Worm (Caenorhabditis elegans) whole organism, late embryonic: ENCODE data around the gene clec-28.

ENCODE experiments used
- C38D4.7 ChIP-seq: fragments of 200-800 bp; sonication (Bioruptor generic); optimal IDR thresholded peaks from 2 replicates; lab custom pipeline; 2018; ENCODE audit warnings: mild to moderate bottlenecking, missing genetic modification characterization, moderate library complexity, missing compliant biosample characterization
- K02D7.2 ChIP-seq: sonication (generic microtip); optimal IDR thresholded peaks from 2 replicates; lab custom pipeline; 2017; ENCODE audit warnings: mild to moderate bottlenecking, missing genetic modification characterization, missing compliant biosample characterization
- Y22D7AL.16 ChIP-seq: sonication (generic microtip); optimal IDR thresholded peaks from 2 replicates; lab custom pipeline; 2016; ENCODE audit warnings: missing genetic modification characterization, missing compliant biosample characterization
- ama-1 ChIP-seq: fragments of 150-350 bp; optimal IDR thresholded peaks from 2 replicates; lab custom pipeline; 2014
- ceh-14 ChIP-seq: sonication (generic microtip); optimal IDR thresholded peaks from 2 replicates; lab custom pipeline; 2016; ENCODE audit warnings: missing genotype, missing genetic modification characterization, missing compliant biosample characterization
- ceh-19 ChIP-seq: fragments of 200-800 bp; sonication (Bioruptor generic); optimal IDR thresholded peaks from 2 replicates; lab custom pipeline; 2018; ENCODE audit warnings: mild to moderate bottlenecking, missing genetic modification characterization, missing compliant biosample characterization
- ceh-2 ChIP-seq: sonication (generic microtip); optimal IDR thresholded peaks from 2 replicates; lab custom pipeline; 2016; ENCODE audit warnings: missing genotype, missing genetic modification characterization, missing compliant biosample characterization
- ceh-22 ChIP-seq: sonication (generic microtip); optimal IDR thresholded peaks from 2 replicates; lab custom pipeline; 2017; ENCODE audit warnings: missing biosample characterization, missing genetic modification characterization
- ceh-24 ChIP-seq: sonication (generic microtip); optimal IDR thresholded peaks from 2 replicates; lab custom pipeline; 2016; ENCODE audit warnings: mild to moderate bottlenecking, missing genetic modification characterization, missing compliant biosample characterization
- ceh-30 ChIP-seq: fragments of 150-350 bp; optimal IDR thresholded peaks from 2 replicates; lab custom pipeline; 2014; ENCODE audit warnings: missing biosample characterization, missing genetic modification characterization
- ceh-31 ChIP-seq: sonication (generic microtip); optimal IDR thresholded peaks from 2 replicates; lab custom pipeline; 2016; ENCODE audit warnings: missing genetic modification characterization, missing compliant biosample characterization
- ceh-34 ChIP-seq: sonication (generic microtip); optimal IDR thresholded peaks from 2 replicates; lab custom pipeline; 2016; ENCODE audit warnings: mild to moderate bottlenecking, missing genetic modification characterization, missing compliant biosample characterization
- ceh-45 ChIP-seq: fragments of 200-800 bp; sonication (Bioruptor generic); IDR thresholded peaks from 2 replicates; pipeline ENCODE4 v1.3.6; 2022; ENCODE audit warnings: missing genetic modification reagents, missing genetic modification characterization, missing compliant biosample characterization
- ceh-48 ChIP-seq: sonication (generic microtip); optimal IDR thresholded peaks from 2 replicates; lab custom pipeline; 2016; ENCODE audit warnings: missing genetic modification characterization, inconsistent platforms, missing compliant biosample characterization
- ceh-6 ChIP-seq: fragments of 200-800 bp; sonication (Bioruptor generic); optimal IDR thresholded peaks from 2 replicates; lab custom pipeline; 2018; ENCODE audit warnings: mild to moderate bottlenecking, missing genetic modification characterization, missing compliant biosample characterization
- che-1 ChIP-seq: sonication (generic microtip); optimal IDR thresholded peaks from 2 replicates; lab custom pipeline; 2016; ENCODE audit warnings: mild to moderate bottlenecking, missing genetic modification characterization, missing compliant biosample characterization
- dve-1 ChIP-seq: sonication (generic microtip); optimal IDR thresholded peaks from 2 replicates; lab custom pipeline; 2017; ENCODE audit warnings: antibody characterized with exemption, mild to moderate bottlenecking, missing genetic modification characterization, missing compliant biosample characterization
- elt-2 ChIP-seq: sonication (generic microtip); optimal IDR thresholded peaks from 2 replicates; lab custom pipeline; 2016; ENCODE audit warnings: missing genetic modification reagents, missing genetic modification characterization, missing compliant biosample characterization
- ets-4 ChIP-seq: sonication (generic microtip); optimal IDR thresholded peaks from 2 replicates; lab custom pipeline; 2016; ENCODE audit warnings: missing genetic modification characterization, missing compliant biosample characterization
- eyg-1 ChIP-seq: sonication (generic microtip); optimal IDR thresholded peaks from 2 replicates; lab custom pipeline; 2016; ENCODE audit warnings: missing genotype, missing genetic modification characterization, missing compliant biosample characterization
- fax-1 ChIP-seq: sonication (generic microtip); optimal IDR thresholded peaks from 2 replicates; lab custom pipeline; 2016; ENCODE audit warnings: missing genotype, missing genetic modification characterization, missing compliant biosample characterization
- fkh-10 ChIP-seq: fragments of 150-350 bp; optimal IDR thresholded peaks from 2 replicates; lab custom pipeline; 2014; ENCODE audit warnings: missing biosample characterization, missing genetic modification reagents, missing genetic modification characterization
- fkh-6 ChIP-seq: sonication (generic microtip); optimal IDR thresholded peaks from 2 replicates; lab custom pipeline; 2016; ENCODE audit warnings: missing genetic modification characterization, missing compliant biosample characterization
- nfya-1 ChIP-seq: sonication (generic microtip); optimal IDR thresholded peaks from 2 replicates; lab custom pipeline; 2017; ENCODE audit warnings: missing genetic modification characterization, mild to moderate bottlenecking, missing compliant biosample characterization, antibody characterized with exemption, moderate library complexity
- nhr-11 ChIP-seq: fragments of 150-350 bp; optimal IDR thresholded peaks from 2 replicates; lab custom pipeline; 2014; ENCODE audit warnings: missing biosample characterization, missing genetic modification characterization
- nhr-232 ChIP-seq: sonication (generic microtip); optimal IDR thresholded peaks from 2 replicates; lab custom pipeline; 2016; ENCODE audit warnings: missing genetic modification characterization, missing compliant biosample characterization
- pax-1 ChIP-seq: fragments of 150-350 bp; optimal IDR thresholded peaks from 2 replicates; lab custom pipeline; 2014; ENCODE audit warnings: missing biosample characterization, missing genetic modification characterization
- pha-2 ChIP-seq: sonication (generic microtip); optimal IDR thresholded peaks from 2 replicates; lab custom pipeline; 2017; ENCODE audit warnings: mild to moderate bottlenecking, missing genetic modification characterization, missing compliant biosample characterization
- pqm-1 ChIP-seq: sonication (generic microtip); optimal IDR thresholded peaks from 2 replicates; lab custom pipeline; 2016; ENCODE audit warnings: missing genetic modification characterization, missing compliant biosample characterization
- ref-2 ChIP-seq: sonication (generic microtip); optimal IDR thresholded peaks from 2 replicates; lab custom pipeline; 2016; ENCODE audit warnings: missing genetic modification characterization, missing compliant biosample characterization
- rnt-1 ChIP-seq: sonication (generic microtip); optimal IDR thresholded peaks from 2 replicates; lab custom pipeline; 2016; ENCODE audit warnings: missing genetic modification characterization, missing compliant biosample characterization
- sdc-2 ChIP-seq: sonication (generic microtip); optimal IDR thresholded peaks from 2 replicates; lab custom pipeline; 2016; ENCODE audit warnings: missing genotype, missing genetic modification characterization, missing compliant biosample characterization
- sox-2 ChIP-seq: fragments of 200-800 bp; sonication (Bioruptor generic); IDR thresholded peaks from 2 replicates; pipeline ENCODE4 v1.3.6; 2022; ENCODE audit warnings: missing genetic modification reagents, missing genetic modification characterization, missing compliant biosample characterization
- syd-9 ChIP-seq: sonication (generic microtip); optimal IDR thresholded peaks from 2 replicates; lab custom pipeline; 2016; ENCODE audit warnings: mild to moderate bottlenecking, missing genetic modification characterization, moderate library complexity, missing compliant biosample characterization
- unc-3 ChIP-seq, 2 experiments: fragments of 200-800 bp in 1 of 2; sonication (Bioruptor generic) in 1 of 2; sonication (generic microtip) in 1 of 2; conservative IDR thresholded peaks in 1 of 2; optimal IDR thresholded peaks in 1 of 2; 2 replicates each; pipeline versions ENCODE4 v1.3.6 to Lab custom; 2016 to 2022; ENCODE audit warnings: missing compliant biosample characterization in 2 of 2, missing genetic modification characterization in 2 of 2, missing genetic modification reagents in 1 of 2
- unc-86 ChIP-seq: sonication (generic microtip); optimal IDR thresholded peaks from 2 replicates; lab custom pipeline; 2016; ENCODE audit warnings: missing genetic modification characterization, missing compliant biosample characterization

clec-28 gene

DNA sequence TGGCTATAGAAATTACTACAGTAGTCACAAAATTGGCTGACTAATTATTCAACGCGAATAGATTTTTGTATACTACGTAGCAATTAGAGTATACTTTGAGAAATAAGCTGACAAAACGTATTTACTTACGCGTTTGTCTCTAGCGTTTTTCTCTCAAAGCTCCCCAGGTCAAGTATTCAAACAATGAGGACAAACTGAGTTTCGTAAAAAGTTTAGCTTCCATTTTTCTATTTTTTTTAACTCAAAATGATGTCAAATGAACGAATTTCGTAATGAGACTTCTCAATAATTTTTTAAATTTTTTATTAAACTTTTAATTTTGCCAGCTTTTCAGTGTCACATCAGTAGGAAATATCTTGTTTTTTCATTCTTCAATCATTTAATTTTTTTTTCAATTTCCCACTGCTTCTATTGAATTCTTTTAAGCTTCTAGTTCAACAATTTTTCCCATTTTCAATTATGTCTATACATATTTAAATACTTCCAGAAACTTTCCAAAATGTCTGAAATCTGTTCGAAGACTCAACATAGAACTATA lies 23.4 kb downstream of the clec-28 start, which contains the start of the genes ifas-2 and fbxa-44:
ifas-2 (minus strand) TSS at position 101 of the 538 bp plus-strand sequence.
fbxa-44 (plus strand) TSS at position 488 of the 538 bp plus-strand sequence.
- TF ChIP-seq nhr-232 (tag; lab: Kevin White, UChicago), result no peak
- no peak for TF ChIP-seq fkh-6 (tag; lab: Kevin White, UChicago)
- TF ChIP-seq eyg-1 (tag; lab: Kevin White, UChicago), result no peak
- TF ChIP-seq ceh-45 (GFP tag; lab: Robert Waterston, UW), result no peak
- TF ChIP-seq ceh-22 (tag; lab: Kevin White, UChicago), result no peak
- TF ChIP-seq nhr-11 (tag; lab: Kevin White, UChicago), result no peak
- no peak for TF ChIP-seq C38D4.7
- no peak for TF ChIP-seq ama-1 (lab: Kevin White, UChicago)
- no peak for TF ChIP-seq K02D7.2 (tag; lab: Kevin White, UChicago)
- TF ChIP-seq pha-2 (tag; lab: Kevin White, UChicago), result no peak
- TF ChIP-seq pqm-1 (tag; lab: Kevin White, UChicago), result no peak
- TF ChIP-seq ceh-31 (tag; lab: Kevin White, UChicago), result no peak

ce11 chrV:16893440-16893839 lies 27.9 kb downstream of the clec-28 start, which contains the start of gene F09C6.15:
TSS of gene F09C6.15 (plus strand) at chrV:16893740.
- no peak for TF ChIP-seq unc-86 (tag; lab: Kevin White, UChicago)
- no peak for TF ChIP-seq dve-1 (tag; lab: Kevin White, UChicago)
- TF ChIP-seq che-1, result no peak
- TF ChIP-seq ceh-31 (tag; lab: Kevin White, UChicago), result no peak
- no peak for TF ChIP-seq ceh-48 (tag; lab: Kevin White, UChicago)
- no peak for TF ChIP-seq eyg-1 (tag; lab: Kevin White, UChicago)
- TF ChIP-seq ceh-6 (GFP tag; lab: Kevin White, UChicago), result no peak
- TF ChIP-seq ceh-2 (tag; lab: Kevin White, UChicago), result no peak
- TF ChIP-seq ceh-24 (tag; lab: Kevin White, UChicago), result no peak
- TF ChIP-seq sox-2 (GFP tag; lab: Robert Waterston, UW), result no peak
- no peak for TF ChIP-seq rnt-1 (tag; lab: Kevin White, UChicago)
- no peak for TF ChIP-seq unc-3 (GFP tag; conservative IDR thresholded peaks at IDR 0.05; lab: Robert Waterston, UW)
- TF ChIP-seq unc-3 (tag; optimal IDR thresholded peaks at IDR 0.05; lab: Kevin White, UChicago), result no peak
- no peak for TF ChIP-seq fkh-10 (GFP tag; lab: Kevin White, UChicago)
- TF ChIP-seq ceh-14, result no peak
- TF ChIP-seq, all 69 proteins: peak for 0

ce11 chrV:16899355-16899754 lies 33.9 kb downstream of the clec-28 start, which contains the start of gene fbxa-45:
TSS of gene fbxa-45 (minus strand) at chrV:16899455.
- no peak for TF ChIP-seq ceh-34 (tag; lab: Kevin White, UChicago)
- TF ChIP-seq nfya-1 (tag; lab: Kevin White, UChicago), result no peak
- no peak for TF ChIP-seq pax-1 (tag; lab: Kevin White, UChicago)
- no peak for TF ChIP-seq ref-2 (tag; lab: Kevin White, UChicago)
- TF ChIP-seq ceh-30 (tag; lab: Kevin White, UChicago), result no peak
- no peak for TF ChIP-seq Y22D7AL.16

ce11 chrV:16902726-16903125 lies 37.2 kb downstream of the clec-28 start, which contains the start of gene srd-68:
TSS of gene srd-68 (minus strand) at chrV:16902826.
- no peak for TF ChIP-seq rnt-1 (tag; lab: Kevin White, UChicago)
- no peak for TF ChIP-seq syd-9
- no peak for TF ChIP-seq ceh-19 (GFP tag; lab: Kevin White, UChicago)
- no peak for TF ChIP-seq sdc-2 (tag; lab: Kevin White, UChicago)
- no peak for TF ChIP-seq ets-4 (tag; lab: Kevin White, UChicago)
- no peak for TF ChIP-seq ceh-2 (tag; lab: Kevin White, UChicago)
- TF ChIP-seq ceh-45 (GFP tag; lab: Robert Waterston, UW), result no peak
- no peak for TF ChIP-seq elt-2 (tag; lab: Kevin White, UChicago)
- TF ChIP-seq K02D7.2 (tag; lab: Kevin White, UChicago), result no peak
- no peak for TF ChIP-seq fax-1 (tag; lab: Kevin White, UChicago)
